Fruit fly (Drosophila melanogaster): Measurements from ENCODE around the gene CG14259.

dm6 chr3R:27049549-27049948 is 44.8 kb upstream of the CG14259 start:
- no peak for TF ChIP-seq CG12391 (tag; optimal IDR thresholded peaks at IDR 0.05)
- no peak for TF ChIP-seq Gsc (GFP tag; IDR thresholded peaks at IDR 0.05)
- no peak for TF ChIP-seq CG9876 (GFP tag; optimal IDR thresholded peaks at IDR 0.05)
